Worm (Caenorhabditis elegans) whole organism, L4 larva: ENCODE results near the gene hex-5.

Source experiments
- F26F4.8 ChIP-seq: fragments of 200-800 bp; sonication (Bioruptor generic); conservative IDR thresholded peaks from 2 replicates; pipeline ENCODE4 v1.3.6; 2022; ENCODE audit warnings: missing genetic modification characterization, missing compliant biosample characterization
- F37D6.2 ChIP-seq: sonication (generic microtip); optimal IDR thresholded peaks from 2 replicates; lab custom pipeline; 2016; ENCODE audit warnings: mild to moderate bottlenecking, missing genetic modification characterization, missing compliant biosample characterization
- T20F7.1 ChIP-seq: fragments of 200-800 bp; sonication (Bioruptor generic); optimal IDR thresholded peaks from 2 replicates; lab custom pipeline; 2018; ENCODE audit warnings: mild to moderate bottlenecking, missing genetic modification characterization, missing compliant biosample characterization
- Y5F2A.4 ChIP-seq: fragments of 200-800 bp; sonication (Bioruptor generic); optimal IDR thresholded peaks from 2 replicates; lab custom pipeline; 2018; ENCODE audit warnings: mild to moderate bottlenecking, missing genetic modification characterization, missing compliant biosample characterization
- Y75B8A.6 ChIP-seq: fragments of 200-800 bp; sonication (Bioruptor generic); IDR thresholded peaks from 2 replicates; pipeline ENCODE4 v1.3.6; 2022; ENCODE audit warnings: missing genetic modification reagents, missing genetic modification characterization, missing compliant biosample characterization
- ZK337.2 ChIP-seq: fragments of 200-800 bp; sonication (Bioruptor generic); IDR thresholded peaks from 2 replicates; pipeline ENCODE4 v1.3.6; 2022; ENCODE audit warnings: missing genetic modification reagents, missing genetic modification characterization, missing compliant biosample characterization
- ZK546.5 ChIP-seq, 2 experiments: sonication (generic microtip); optimal IDR thresholded peaks; 2 replicates each; lab custom pipeline; 2017; ENCODE audit warnings: missing biosample characterization in 2 of 2, missing genetic modification characterization in 2 of 2
- aly-2 ChIP-seq: sonication (generic microtip); optimal IDR thresholded peaks from 2 replicates; lab custom pipeline; 2018; ENCODE audit warnings: missing biosample characterization, missing genetic modification characterization
- arid-1 ChIP-seq: fragments of 200-800 bp; sonication (Bioruptor generic); conservative IDR thresholded peaks from 2 replicates; pipeline ENCODE4 v1.3.6; 2022; ENCODE audit warnings: missing genetic modification reagents, missing genetic modification characterization, missing compliant biosample characterization
- ceh-32 ChIP-seq: sonication (generic microtip); optimal IDR thresholded peaks from 2 replicates; lab custom pipeline; 2016; ENCODE audit warnings: mild to moderate bottlenecking, missing genetic modification characterization, missing compliant biosample characterization; ENCODE audit not compliant: poor library complexity
- ceh-44 ChIP-seq: fragments of 200-800 bp; sonication (Bioruptor generic); IDR thresholded peaks from 2 replicates; pipeline ENCODE4 v1.3.6; 2022; ENCODE audit warnings: missing genetic modification reagents, missing genetic modification characterization, missing compliant biosample characterization
- ceh-82 ChIP-seq: sonication (generic microtip); optimal IDR thresholded peaks from 2 replicates; lab custom pipeline; 2017; ENCODE audit warnings: missing biosample characterization, missing genetic modification characterization
- cey-2 ChIP-seq: sonication (generic microtip); optimal IDR thresholded peaks from 3 replicates; lab custom pipeline; 2017; ENCODE audit warnings: missing genetic modification characterization, mild to moderate bottlenecking, missing compliant biosample characterization, antibody characterized with exemption, borderline replicate concordance; ENCODE audit not compliant: insufficient read depth
- daf-16 ChIP-seq, 3 experiments: sonication (generic microtip); optimal IDR thresholded peaks; 2 replicates each; lab custom pipeline; 2016 to 2017; ENCODE audit warnings: missing genetic modification characterization in 3 of 3, missing genetic modification reagents in 3 of 3, mild to moderate bottlenecking in 2 of 3, missing compliant biosample characterization in 2 of 3, missing biosample characterization in 1 of 3, moderate library complexity in 1 of 3
- dmd-9 ChIP-seq: fragments of 200-800 bp; sonication (Bioruptor generic); IDR thresholded peaks from 2 replicates; pipeline ENCODE4 v1.3.6; 2022; ENCODE audit warnings: missing genetic modification reagents, missing genetic modification characterization, missing compliant biosample characterization
- dpl-1 ChIP-seq: fragments of 150-350 bp; optimal IDR thresholded peaks from 2 replicates; lab custom pipeline; 2014; ENCODE audit warnings: missing biosample characterization, missing genetic modification reagents, missing genetic modification characterization
- fkh-10 ChIP-seq: fragments of 150-350 bp; optimal IDR thresholded peaks from 2 replicates; lab custom pipeline; 2014; ENCODE audit warnings: missing biosample characterization, missing genetic modification reagents, missing genetic modification characterization
- hif-1 ChIP-seq, 2 experiments: sonication (generic microtip); optimal IDR thresholded peaks; 2 replicates each; lab custom pipeline; 2016 to 2017; ENCODE audit warnings: missing compliant biosample characterization in 2 of 2, missing genetic modification characterization in 2 of 2, missing genetic modification reagents in 2 of 2, missing genotype in 2 of 2, mild to moderate bottlenecking in 1 of 2
- hlh-11 ChIP-seq: fragments of 200-800 bp; sonication (Bioruptor generic); optimal IDR thresholded peaks from 2 replicates; lab custom pipeline; 2018; ENCODE audit warnings: mild to moderate bottlenecking, missing genetic modification characterization, missing compliant biosample characterization
- hlh-30 ChIP-seq: sonication (generic microtip); optimal IDR thresholded peaks from 2 replicates; lab custom pipeline; 2017; ENCODE audit warnings: antibody characterized with exemption, mild to moderate bottlenecking, missing genetic modification characterization, missing compliant biosample characterization; ENCODE audit not compliant: insufficient read depth
- hmg-1.1 ChIP-seq: fragments of 200-800 bp; sonication (Bioruptor generic); IDR thresholded peaks from 2 replicates; pipeline ENCODE4 v1.3.6; 2022; ENCODE audit warnings: missing genetic modification reagents, missing genetic modification characterization, missing compliant biosample characterization
- lin-13 ChIP-seq: fragments of 150-350 bp; optimal IDR thresholded peaks from 2 replicates; lab custom pipeline; 2014; ENCODE audit warnings: missing biosample characterization, missing genetic modification reagents, missing genetic modification characterization
- lin-29 ChIP-seq: fragments of 200-800 bp; sonication (Bioruptor generic); IDR thresholded peaks from 2 replicates; pipeline ENCODE4 v1.3.6; 2022; ENCODE audit warnings: missing genetic modification reagents, missing genetic modification characterization, missing compliant biosample characterization
- lin-39 ChIP-seq: fragments of 150-350 bp; optimal IDR thresholded peaks from 2 replicates; lab custom pipeline; 2014; ENCODE audit warnings: missing biosample characterization, missing genetic modification reagents, missing genetic modification characterization
- lsy-2 ChIP-seq, 2 experiments: fragments of 150-350 bp in 1 of 2; sonication (generic microtip) in 1 of 2; optimal IDR thresholded peaks; 2 replicates each; lab custom pipeline; 2014 to 2017; ENCODE audit warnings: missing biosample characterization in 2 of 2, missing genetic modification characterization in 2 of 2
- madf-5 ChIP-seq, 2 experiments: fragments of 200-800 bp; sonication (Bioruptor generic); IDR thresholded peaks; 2 replicates each; pipeline ENCODE4 v1.3.6; 2022; ENCODE audit warnings: missing compliant biosample characterization in 2 of 2, missing genetic modification characterization in 2 of 2
- mep-1 ChIP-seq: fragments of 150-350 bp; sonication (generic microtip); optimal IDR thresholded peaks from 3 replicates; lab custom pipeline; 2014; ENCODE audit warnings: missing biosample characterization, missing genetic modification characterization
- mxl-2 ChIP-seq: fragments of 200-800 bp; sonication (Bioruptor generic); conservative IDR thresholded peaks from 2 replicates; pipeline ENCODE4 v1.3.6; 2022; ENCODE audit warnings: missing genetic modification reagents, missing genetic modification characterization, missing compliant biosample characterization
- mxl-3 ChIP-seq: fragments of 200-800 bp; sonication (Bioruptor generic); optimal IDR thresholded peaks from 2 replicates; lab custom pipeline; 2018; ENCODE audit warnings: mild to moderate bottlenecking, missing genetic modification characterization, missing compliant biosample characterization
- nhr-102 ChIP-seq: sonication (generic microtip); optimal IDR thresholded peaks from 2 replicates; lab custom pipeline; 2016; ENCODE audit warnings: mild to moderate bottlenecking, missing genetic modification characterization, moderate library complexity, missing compliant biosample characterization
- nhr-11 ChIP-seq: fragments of 150-350 bp; optimal IDR thresholded peaks from 2 replicates; lab custom pipeline; 2014; ENCODE audit warnings: missing biosample characterization, missing genetic modification characterization
- nhr-111 ChIP-seq: fragments of 200-800 bp; sonication (Bioruptor generic); optimal IDR thresholded peaks from 2 replicates; lab custom pipeline; 2018; ENCODE audit warnings: mild to moderate bottlenecking, missing genetic modification characterization, missing compliant biosample characterization
- nhr-25 ChIP-seq: sonication (generic microtip); optimal IDR thresholded peaks from 2 replicates; lab custom pipeline; 2017; ENCODE audit warnings: missing genetic modification characterization, mild to moderate bottlenecking, missing compliant biosample characterization, antibody characterized with exemption, moderate library complexity, borderline replicate concordance; ENCODE audit not compliant: insufficient read depth
- nhr-42 ChIP-seq: fragments of 200-800 bp; sonication (Bioruptor generic); IDR thresholded peaks from 2 replicates; pipeline ENCODE4 v1.3.6; 2022; ENCODE audit warnings: missing genetic modification characterization, missing compliant biosample characterization
- nhr-6 ChIP-seq: fragments of 150-350 bp; optimal IDR thresholded peaks from 2 replicates; lab custom pipeline; 2014; ENCODE audit warnings: missing biosample characterization, missing genetic modification characterization
- nhr-76 ChIP-seq: fragments of 150-350 bp; optimal IDR thresholded peaks from 2 replicates; lab custom pipeline; 2014; ENCODE audit warnings: missing biosample characterization, missing genetic modification characterization
- nhr-77 ChIP-seq: fragments of 150-350 bp; optimal IDR thresholded peaks from 2 replicates; lab custom pipeline; 2014; ENCODE audit warnings: missing biosample characterization, missing genetic modification characterization
- saeg-2 ChIP-seq: fragments of 200-800 bp; sonication (Bioruptor generic); IDR thresholded peaks from 2 replicates; pipeline ENCODE4 v1.3.6; 2022; ENCODE audit warnings: missing genetic modification reagents, missing genetic modification characterization, missing compliant biosample characterization
- set-16 ChIP-seq: fragments of 200-800 bp; sonication (Bioruptor generic); IDR thresholded peaks from 2 replicates; pipeline ENCODE4 v1.3.6; 2022; ENCODE audit warnings: missing genetic modification reagents, missing genetic modification characterization, missing compliant biosample characterization
- skn-1 ChIP-seq: fragments of 150-350 bp; optimal IDR thresholded peaks from 2 replicates; lab custom pipeline; 2014; ENCODE audit warnings: missing biosample characterization, missing genetic modification characterization
- snpc-1.2 ChIP-seq: fragments of 200-800 bp; sonication (Bioruptor generic); IDR thresholded peaks from 2 replicates; pipeline ENCODE4 v1.3.6; 2022; ENCODE audit warnings: missing genetic modification reagents, missing genetic modification characterization, missing compliant biosample characterization
- spr-1 ChIP-seq: sonication (generic microtip); optimal IDR thresholded peaks from 2 replicates; lab custom pipeline; 2016; ENCODE audit warnings: mild to moderate bottlenecking, missing genetic modification characterization, missing compliant biosample characterization
- unc-39 ChIP-seq: sonication (generic microtip); optimal IDR thresholded peaks from 2 replicates; lab custom pipeline; 2017; ENCODE audit warnings: missing biosample characterization, missing genetic modification characterization
- unc-62 ChIP-seq, 3 experiments: fragments of 150-350 bp in 1 of 3; sonication (generic microtip); optimal IDR thresholded peaks in 2 of 3; peaks in 1 of 3; 1 replicate in 1 of 3; 2 replicates in 2 of 3; lab custom pipeline; 2014 to 2017; ENCODE audit warnings: missing biosample characterization in 3 of 3, missing genetic modification characterization in 3 of 3, missing genetic modification reagents in 3 of 3, missing genotype in 1 of 3
- vab-7 ChIP-seq: fragments of 200-800 bp; sonication (Bioruptor generic); IDR thresholded peaks from 2 replicates; pipeline ENCODE4 v1.3.6; 2022; ENCODE audit warnings: missing genetic modification reagents, missing genetic modification characterization, missing compliant biosample characterization
- zfp-3 ChIP-seq: fragments of 200-800 bp; sonication (Bioruptor generic); conservative IDR thresholded peaks from 2 replicates; pipeline ENCODE4 v1.3.6; 2022; ENCODE audit warnings: missing genetic modification reagents, missing genetic modification characterization, missing compliant biosample characterization
- ztf-11 ChIP-seq: fragments of 150-350 bp; optimal IDR thresholded peaks from 2 replicates; lab custom pipeline; 2014; ENCODE audit warnings: missing biosample characterization, missing genetic modification characterization

Gene hex-5

DNA sequence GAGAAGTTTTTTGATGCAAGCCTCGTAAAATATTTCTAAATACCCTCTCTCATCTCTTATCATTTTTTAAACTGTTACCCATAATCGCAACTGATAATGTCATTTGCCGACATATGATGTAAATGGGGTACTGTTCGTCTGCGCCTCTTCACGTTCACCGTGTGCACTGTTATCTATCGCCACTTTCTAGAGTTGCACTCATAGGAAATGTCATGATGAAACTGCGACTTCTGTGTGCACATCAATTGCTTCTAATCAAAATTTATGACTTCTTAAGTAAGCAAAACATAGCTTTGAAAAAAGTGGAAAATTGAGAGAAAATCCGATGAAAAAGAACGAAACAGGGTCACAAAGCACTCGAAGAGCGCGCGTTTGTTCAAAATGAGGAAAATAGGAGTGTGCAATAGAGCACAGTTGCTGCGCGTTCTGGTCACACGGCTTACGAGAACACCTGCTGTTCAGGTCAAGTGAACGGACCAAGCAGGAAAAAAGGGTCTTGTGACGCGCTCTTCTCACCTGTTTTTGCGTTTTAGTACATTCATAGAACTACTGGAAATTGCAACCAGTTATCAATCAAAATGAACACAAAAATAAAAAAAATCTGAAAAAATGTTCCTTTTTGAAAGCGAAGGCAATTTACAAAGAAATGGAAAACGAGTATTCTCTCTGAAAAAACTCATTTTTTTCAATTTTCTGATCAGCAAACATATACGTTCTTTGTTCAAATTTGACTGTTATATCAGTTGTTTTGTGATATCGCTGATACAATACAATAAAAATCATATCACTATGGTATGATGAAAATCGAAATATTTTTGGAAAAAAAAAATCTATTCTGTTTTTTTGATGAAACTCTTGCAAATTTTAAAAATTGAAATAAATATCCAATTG, 41.6 kb upstream of the hex-5 start (continued):
- no peak for TF ChIP-seq nhr-6 (tag; lab: Kevin White, UChicago)
- TF ChIP-seq ztf-11 (tag; lab: Kevin White, UChicago) = no peak
- no peak for TF ChIP-seq nhr-111
- peak; percentile 11 to 93 for TF ChIP-seq unc-62 (GFP tag; optimal IDR thresholded peaks at IDR 0.05 in 1 of 2; lab: Kevin White, UChicago)
- TF ChIP-seq unc-62 (tag; optimal IDR thresholded peaks at IDR 0.05; lab: Kevin White, UChicago) = no peak
- TF ChIP-seq lin-39 (tag; lab: Kevin White, UChicago) = no peak
- TF ChIP-seq spr-1 (tag; lab: Kevin White, UChicago) = no peak
- peak in 1 of 2 experiments; percentile 42 for TF ChIP-seq lsy-2 (tag; optimal IDR thresholded peaks at IDR 0.05; lab: Kevin White, UChicago)
- TF ChIP-seq skn-1 (tag; lab: Kevin White, UChicago) = no peak
- no peak for TF ChIP-seq lin-29 (GFP tag; lab: Robert Waterston, UW)
- no peak for TF ChIP-seq mxl-2 (GFP tag; lab: Robert Waterston, UW)
- TF ChIP-seq snpc-1.2 (GFP tag; lab: Robert Waterston, UW) = no peak
- TF ChIP-seq saeg-2 = no peak
- no peak for TF ChIP-seq aly-2 (tag; lab: Kevin White, UChicago)
- peak in 1 of 2 experiments; percentile 11 for TF ChIP-seq hif-1 (tag; optimal IDR thresholded peaks at IDR 0.05; lab: Kevin White, UChicago)
- no peak for TF ChIP-seq vab-7 (GFP tag; lab: Robert Waterston, UW)
- TF ChIP-seq unc-39 (tag; lab: Kevin White, UChicago) = no peak
- TF ChIP-seq Y5F2A.4 (GFP tag; lab: Kevin White, UChicago) = no peak
- TF ChIP-seq hlh-30 (tag; lab: Kevin White, UChicago) = peak; percentile 95
- no peak for TF ChIP-seq dpl-1 (GFP tag; lab: Kevin White, UChicago)
- TF ChIP-seq arid-1 (GFP tag; lab: Robert Waterston, UW) = no peak
- no peak for TF ChIP-seq cey-2 (tag; lab: Kevin White, UChicago)
- no peak for TF ChIP-seq ZK337.2 (GFP tag; lab: Robert Waterston, UW)
- no peak for TF ChIP-seq zfp-3
- no peak for TF ChIP-seq nhr-11 (tag; lab: Kevin White, UChicago)
- no peak for TF ChIP-seq fkh-10 (GFP tag; lab: Kevin White, UChicago)
- TF ChIP-seq ceh-44 (GFP tag; lab: Robert Waterston, UW) = no peak
- TF ChIP-seq ZK546.5 (tag; optimal IDR thresholded peaks at IDR 0.05; lab: Kevin White, UChicago) = no peak
- TF ChIP-seq mep-1 = peak; percentile 31
- TF ChIP-seq F37D6.2 = no peak
- no peak for TF ChIP-seq nhr-42 (GFP tag; lab: Robert Waterston, UW)
- TF ChIP-seq madf-5 (GFP tag; IDR thresholded peaks at IDR 0.05; lab: Robert Waterston, UW) = no peak
- no peak for TF ChIP-seq ceh-82 (tag; lab: Kevin White, UChicago)
- peak; percentile 71 for TF ChIP-seq nhr-102 (tag; lab: Kevin White, UChicago)
- 0 out of 2 replicates have a peak, but pooled peaks have one; percentile 38 for TF ChIP-seq hmg-1.1 (GFP tag; lab: Robert Waterston, UW)
- no peak for TF ChIP-seq F26F4.8 (GFP tag; lab: Robert Waterston, UW)
- TF ChIP-seq T20F7.1 (GFP tag; lab: Kevin White, UChicago) = peak; percentile 52
- TF ChIP-seq mxl-3 (GFP tag; lab: Kevin White, UChicago) = peak; percentile 32
- no peak for TF ChIP-seq nhr-25
- peak; percentile 84 for TF ChIP-seq hlh-11 (tag; lab: Kevin White, UChicago)
- TF ChIP-seq daf-16 (GFP tag; optimal IDR thresholded peaks at IDR 0.05; lab: Kevin White, UChicago) = peak in 1 of 2 experiments; percentile 25
- TF ChIP-seq daf-16 (tag; optimal IDR thresholded peaks at IDR 0.05; lab: Kevin White, UChicago) = peak; percentile 75
- TF ChIP-seq Y75B8A.6 (GFP tag; lab: Robert Waterston, UW) = no peak
- TF ChIP-seq set-16 (GFP tag; lab: Robert Waterston, UW) = no peak
- TF ChIP-seq lin-13 (GFP tag; lab: Kevin White, UChicago) = no peak
- TF ChIP-seq ceh-32 (tag; lab: Kevin White, UChicago) = no peak
- peak; percentile 28 for TF ChIP-seq nhr-77
- TF ChIP-seq nhr-76 (tag; lab: Kevin White, UChicago) = no peak
- TF ChIP-seq dmd-9 (GFP tag; lab: Robert Waterston, UW) = no peak
